Fruit fly (Drosophila melanogaster) whole organism, pupa: ENCODE results near the gene CG32708.

Source experiments
- CG10348 ChIP-seq: fragments of 200-800 bp; sonication (Bioruptor generic); IDR thresholded peaks from 2 replicates; pipeline ENCODE4 v1.3.6; 2022; ENCODE audit warnings: missing biosample characterization, missing genetic modification characterization
- CG12605 ChIP-seq: fragments of 200-800 bp; sonication (Bioruptor generic); IDR thresholded peaks from 2 replicates; pipeline ENCODE4 v1.3.6; 2022; ENCODE audit warnings: missing biosample characterization, missing genetic modification characterization
- CG13204 ChIP-seq: fragments of 200-800 bp; sonication (Bioruptor generic); optimal IDR thresholded peaks from 2 replicates; lab custom pipeline; 2018; ENCODE audit warnings: missing biosample characterization, mild to moderate bottlenecking, missing genetic modification characterization, moderate library complexity
- CG14655 ChIP-seq: fragments of 200-800 bp; sonication (Bioruptor generic); optimal IDR thresholded peaks from 3 replicates; lab custom pipeline; 2017; ENCODE audit warnings: mild to moderate bottlenecking, missing biosample characterization, missing genetic modification reagents, missing genetic modification characterization
- CG15710 ChIP-seq: fragments of 200-800 bp; sonication (Bioruptor generic); optimal IDR thresholded peaks from 2 replicates; lab custom pipeline; 2018; ENCODE audit warnings: missing biosample characterization, mild to moderate bottlenecking, missing genetic modification characterization, moderate library complexity
- CG17806 ChIP-seq: fragments of 200-800 bp; sonication (Bioruptor generic); optimal IDR thresholded peaks from 2 replicates; lab custom pipeline; 2018; ENCODE audit warnings: missing biosample characterization, mild to moderate bottlenecking, missing genetic modification characterization, moderate library complexity
- CG32121 ChIP-seq: fragments of 200-800 bp; sonication (Bioruptor generic); IDR thresholded peaks from 2 replicates; pipeline ENCODE4 v1.3.6; 2022; ENCODE audit warnings: missing biosample characterization, missing genetic modification characterization
- CG34367 ChIP-seq: fragments of 200-800 bp; sonication (Bioruptor generic); optimal IDR thresholded peaks from 2 replicates; lab custom pipeline; 2018; ENCODE audit warnings: missing biosample characterization, mild to moderate bottlenecking, missing genetic modification characterization
- CG4496 ChIP-seq: fragments of 200-800 bp; sonication (Bioruptor generic); IDR thresholded peaks from 3 replicates; pipeline ENCODE4 v1.3.6; 2022; ENCODE audit warnings: missing biosample characterization, missing genetic modification characterization
- CG8159 ChIP-seq: fragments of 200-800 bp; sonication (Bioruptor generic); optimal IDR thresholded peaks from 3 replicates; lab custom pipeline; 2018; ENCODE audit warnings: missing biosample characterization, mild to moderate bottlenecking, missing genetic modification characterization, moderate library complexity
- CG8301 ChIP-seq: fragments of 200-800 bp; sonication (Bioruptor generic); optimal IDR thresholded peaks from 2 replicates; lab custom pipeline; 2018; ENCODE audit warnings: missing biosample characterization, mild to moderate bottlenecking, missing genetic modification characterization
- CG9948 ChIP-seq: fragments of 200-800 bp; sonication (Bioruptor generic); optimal IDR thresholded peaks from 2 replicates; lab custom pipeline; 2018; ENCODE audit warnings: missing biosample characterization, mild to moderate bottlenecking, missing genetic modification characterization, moderate library complexity
- D1 ChIP-seq: fragments of 200-800 bp; sonication (Bioruptor generic); optimal IDR thresholded peaks from 2 replicates; lab custom pipeline; 2018; ENCODE audit warnings: missing biosample characterization, mild to moderate bottlenecking, missing genetic modification characterization, moderate library complexity
- EcR ChIP-seq: fragments of 200-800 bp; sonication (Bioruptor generic); optimal IDR thresholded peaks from 3 replicates; lab custom pipeline; 2019; ENCODE audit warnings: missing biosample characterization, missing genetic modification characterization, mild to moderate bottlenecking, moderate library complexity, missing genetic modification reagents
- Ets98B ChIP-seq: fragments of 200-800 bp; sonication (Bioruptor generic); IDR thresholded peaks from 2 replicates; pipeline ENCODE4 v1.3.6; 2022; ENCODE audit warnings: missing biosample characterization, missing genetic modification characterization
- Pif1A ChIP-seq: fragments of 200-800 bp; sonication (Bioruptor generic); optimal IDR thresholded peaks from 3 replicates; lab custom pipeline; 2016; ENCODE audit warnings: missing biosample characterization, missing genetic modification characterization
- Pif1B ChIP-seq: fragments of 200-800 bp; sonication (Bioruptor generic); optimal IDR thresholded peaks from 3 replicates; lab custom pipeline; 2016; ENCODE audit warnings: missing biosample characterization, missing genetic modification characterization
- Snoo ChIP-seq: fragments of 200-800 bp; sonication (Bioruptor generic); optimal IDR thresholded peaks from 3 replicates; lab custom pipeline; 2017; ENCODE audit warnings: missing biosample characterization, mild to moderate bottlenecking, missing genetic modification characterization, inconsistent platforms
- fd96Ca ChIP-seq: fragments of 200-800 bp; sonication (Bioruptor generic); IDR thresholded peaks from 3 replicates; pipeline ENCODE4 v1.3.6; 2022; ENCODE audit warnings: missing biosample characterization, missing genetic modification characterization
- gl ChIP-seq: fragments of 200-800 bp; sonication (Bioruptor generic); optimal IDR thresholded peaks from 2 replicates; lab custom pipeline; 2018; ENCODE audit warnings: missing biosample characterization, mild to moderate bottlenecking, missing genetic modification characterization
- rn ChIP-seq: fragments of 200-800 bp; sonication (Bioruptor generic); IDR thresholded peaks from 2 replicates; pipeline ENCODE4 v1.3.6; 2022; ENCODE audit warnings: missing biosample characterization, missing genetic modification characterization

CG32708 gene

dm6 chrX:9106775-9107283, 21.1 kb downstream of the CG32708 start, which contains the start of gene Arfrp1:
Gene Arfrp1, plus strand, starts transcription at chrX:9107069.
- no peak for TF ChIP-seq CG8159 (tag; lab: Kevin White, UChicago)
- TF ChIP-seq CG10348 (GFP tag; lab: Robert Waterston, UW): no peak
- 0 out of 3 replicates have a peak, but pooled peaks have one; percentile 24 for TF ChIP-seq fd96Ca
- no peak; the same call in 1 of the 2 replicates for TF ChIP-seq CG32121 (GFP tag; lab: Robert Waterston, UW)
- no peak for TF ChIP-seq gl (tag; lab: Kevin White, UChicago)
- TF ChIP-seq CG9948: peak; percentile 0
- TF ChIP-seq CG34367: no peak
- peak; percentile 6; the same call in 1 of the 3 replicates for TF ChIP-seq CG4496
- TF ChIP-seq EcR (GFP tag; lab: Kevin White, UChicago): no peak
- TF ChIP-seq CG8301 (tag; lab: Kevin White, UChicago): no peak
- TF ChIP-seq rn (GFP tag; lab: Robert Waterston, UW): no peak
- 0 out of 2 replicates have a peak, but pooled peaks have one; percentile 5 for TF ChIP-seq Ets98B (GFP tag; lab: Robert Waterston, UW)
- no peak for TF ChIP-seq CG17806
- no peak for TF ChIP-seq Snoo (tag; lab: Kevin White, UChicago)
- no peak for TF ChIP-seq CG13204 (GFP tag; lab: Kevin White, UChicago)
- TF ChIP-seq Pif1B (GFP tag; lab: Kevin White, UChicago): no peak
- TF ChIP-seq CG15710 (tag; lab: Kevin White, UChicago): no peak
- no peak for TF ChIP-seq Pif1A (GFP tag; lab: Kevin White, UChicago)
- TF ChIP-seq CG12605 (GFP tag; lab: Robert Waterston, UW): no peak
- TF ChIP-seq CG14655: no peak
- TF ChIP-seq D1 (tag; lab: Kevin White, UChicago): no peak

- TF ChIP-seq fd96Ca: no peak
- TF ChIP-seq Pif1A (GFP tag; lab: Kevin White, UChicago): no peak
- TF ChIP-seq Snoo (tag; lab: Kevin White, UChicago): no peak
- TF ChIP-seq D1 (tag; lab: Kevin White, UChicago): no peak
- TF ChIP-seq CG14655: no peak
- no peak for TF ChIP-seq Ets98B (GFP tag; lab: Robert Waterston, UW)
- no peak for TF ChIP-seq CG10348 (GFP tag; lab: Robert Waterston, UW)
- TF ChIP-seq CG34367: no peak
- TF ChIP-seq CG4496: no peak
- TF ChIP-seq Pif1B (GFP tag; lab: Kevin White, UChicago): no peak
- no peak for TF ChIP-seq CG12605 (GFP tag; lab: Robert Waterston, UW)
- TF ChIP-seq CG32121 (GFP tag; lab: Robert Waterston, UW): no peak
- TF ChIP-seq CG15710 (tag; lab: Kevin White, UChicago): no peak
- no peak for TF ChIP-seq CG8159 (tag; lab: Kevin White, UChicago)
- no peak for TF ChIP-seq EcR (GFP tag; lab: Kevin White, UChicago)
- no peak for TF ChIP-seq CG13204 (GFP tag; lab: Kevin White, UChicago)
- TF ChIP-seq rn (GFP tag; lab: Robert Waterston, UW): no peak
- TF ChIP-seq gl (tag; lab: Kevin White, UChicago): no peak
- TF ChIP-seq CG17806: no peak
- no peak for TF ChIP-seq CG9948
Measured at dm6 chrX:9108387-9108786, 22.7 kb downstream of the CG32708 start, which contains the start of gene AP-1gamma. Gene AP-1gamma, plus strand, starts transcription at chrX:9108691.

dm6 chrX:9109072-9109844, 23.5 kb downstream of the CG32708 start:
- TF ChIP-seq D1 (tag; lab: Kevin White, UChicago) (no peak), CG15710 (tag; lab: Kevin White, UChicago) (peak; percentile 32), Snoo (tag; lab: Kevin White, UChicago) (peak; percentile 23), EcR (GFP tag; lab: Kevin White, UChicago) (no peak), CG17806 (no peak), CG4496 (peak; percentile 57; the same call in 1 of the 3 replicates), CG32121 (GFP tag; lab: Robert Waterston, UW) (no peak), CG8159 (tag; lab: Kevin White, UChicago) (peak; percentile 40), Pif1B (GFP tag; lab: Kevin White, UChicago) (no peak), Pif1A (GFP tag; lab: Kevin White, UChicago) (no peak), CG8301 (tag; lab: Kevin White, UChicago) (peak; percentile 41), CG34367 (peak; percentile 45), CG12605 (GFP tag; lab: Robert Waterston, UW) (no peak), CG9948 (peak; percentile 50)

- TF ChIP-seq EcR (GFP tag; lab: Kevin White, UChicago) (no peak), rn (GFP tag; lab: Robert Waterston, UW) (no peak), CG13204 (GFP tag; lab: Kevin White, UChicago) (no peak), Ets98B (GFP tag; lab: Robert Waterston, UW) (no peak), CG14655 (no peak), CG4496 (no peak), CG8301 (tag; lab: Kevin White, UChicago) (no peak), fd96Ca (no peak), CG15710 (tag; lab: Kevin White, UChicago) (no peak), CG34367 (no peak), CG17806 (no peak), CG9948 (no peak), CG32121 (GFP tag; lab: Robert Waterston, UW) (no peak), CG8159 (tag; lab: Kevin White, UChicago) (no peak)
Measured at dm6 chrX:9110155-9110909, 24.6 kb downstream of the CG32708 start.
